Worm (Caenorhabditis elegans): ENCODE data around the gene M03E7.3.

DNA sequence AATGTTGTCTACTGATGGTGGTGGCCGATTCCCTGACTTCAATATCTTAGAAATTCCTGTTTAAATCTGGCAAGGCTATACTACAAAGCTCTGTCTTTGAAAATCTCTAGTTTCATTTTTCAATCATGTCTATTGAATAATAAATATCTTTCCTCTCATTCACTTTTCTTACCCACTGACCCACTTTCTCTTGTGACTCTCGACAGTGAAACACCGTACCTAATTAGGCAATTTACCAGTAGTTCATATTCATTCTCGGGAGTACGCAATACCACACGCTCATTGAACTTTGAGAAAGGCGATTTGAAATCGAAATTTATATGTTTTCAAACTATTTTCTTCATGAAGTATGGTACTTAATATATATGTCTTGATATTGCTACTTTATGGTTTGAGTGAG, 30.0 kb upstream of the M03E7.3 start, which contains the start of gene CD4.11:
- TF ChIP-seq nhr-11 (tag; optimal IDR thresholded peaks at IDR 0.05) (no peak), zag-1 (tag; optimal IDR thresholded peaks at IDR 0.05) (no peak), lir-3 (tag; optimal IDR thresholded peaks at IDR 0.05) (no peak), ZK337.2 (GFP tag; IDR thresholded peaks at IDR 0.05) (no peak), F49E8.2 (tag; optimal IDR thresholded peaks at IDR 0.05; ENCODE audit: borderline replicate concordance) (no peak)
